Worm (Caenorhabditis elegans) whole organism, late embryonic: Measurements from ENCODE around the gene idpp-11.
A peak's percentile ranks its signal among the peaks of the same experiment; 100 is the strongest.

Experiments
- C38D4.7 ChIP-seq: fragments of 200-800 bp; sonication (Bioruptor generic); optimal IDR thresholded peaks from 2 replicates; lab custom pipeline; 2018; ENCODE audit warnings: mild to moderate bottlenecking, missing genetic modification characterization, moderate library complexity, missing compliant biosample characterization
- ama-1 ChIP-seq: fragments of 150-350 bp; optimal IDR thresholded peaks from 2 replicates; lab custom pipeline; 2014
- fax-1 ChIP-seq: sonication (generic microtip); optimal IDR thresholded peaks from 2 replicates; lab custom pipeline; 2016; ENCODE audit warnings: missing genotype, missing genetic modification characterization, missing compliant biosample characterization
- pqm-1 ChIP-seq: sonication (generic microtip); optimal IDR thresholded peaks from 2 replicates; lab custom pipeline; 2016; ENCODE audit warnings: missing genetic modification characterization, missing compliant biosample characterization

DNA sequence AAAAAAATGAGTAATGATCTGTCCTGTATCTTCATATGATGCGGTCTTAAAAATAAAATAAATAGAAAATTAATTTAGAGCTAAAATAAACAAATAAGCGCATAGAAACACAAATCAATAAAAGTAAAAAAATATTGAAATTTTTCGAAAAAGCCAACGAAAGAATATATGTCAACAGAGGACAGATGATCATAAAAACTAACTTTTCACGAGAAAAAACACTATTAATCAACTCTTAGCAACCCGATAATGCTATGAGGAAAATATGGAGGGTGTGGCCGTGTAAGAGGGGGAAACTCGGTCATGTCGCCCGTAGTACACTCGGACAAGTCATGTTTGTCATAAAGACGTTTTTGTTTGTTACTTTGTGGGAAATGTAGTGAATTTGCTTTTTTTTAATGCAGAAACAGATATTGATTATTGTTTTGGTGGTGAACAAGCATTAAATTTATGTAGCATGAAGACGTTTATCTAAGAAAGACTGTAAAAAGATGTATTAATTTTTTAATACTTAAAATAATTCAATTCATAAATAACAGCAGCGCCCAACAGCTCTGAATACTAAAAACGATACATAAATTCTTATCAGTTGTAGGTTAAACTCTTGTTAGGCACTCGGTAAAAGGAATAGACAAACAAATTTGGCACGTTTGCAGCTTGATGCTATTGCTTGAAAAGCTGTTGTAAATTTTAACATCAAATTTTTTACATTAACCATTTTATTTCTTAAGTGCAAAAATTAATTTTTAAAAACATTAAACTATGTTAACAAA is 43.9 kb upstream of the idpp-11 start, which contains the start of gene adm-4:
- TF ChIP-seq ama-1 (lab: Kevin White, UChicago) (no peak), pqm-1 (tag; lab: Kevin White, UChicago) (no peak), fax-1 (peak; percentile 16), C38D4.7 (GFP tag; lab: Kevin White, UChicago) (no peak)
